Fruit fly (Drosophila melanogaster) whole organism, adult: ENCODE results near the gene CG3071.

Source experiments
- CG12768 ChIP-seq: fragments of 200-800 bp; sonication (Bioruptor generic); optimal IDR thresholded peaks from 2 replicates; lab custom pipeline; 2017; ENCODE audit warnings: missing biosample characterization, missing genetic modification characterization, mild to moderate bottlenecking, moderate library complexity, missing genetic modification reagents
- CG1620 ChIP-seq: fragments of 200-800 bp; sonication (Bioruptor generic); optimal IDR thresholded peaks from 2 replicates; lab custom pipeline; 2016; ENCODE audit warnings: missing biosample characterization, missing genetic modification characterization
- CG33017 ChIP-seq: fragments of 200-800 bp; sonication (Bioruptor generic); optimal IDR thresholded peaks from 2 replicates; lab custom pipeline; 2018; ENCODE audit warnings: missing biosample characterization, mild to moderate bottlenecking, missing genetic modification characterization, moderate library complexity
- CG7045 ChIP-seq: fragments of 200-800 bp; sonication (Bioruptor generic); optimal IDR thresholded peaks from 2 replicates; lab custom pipeline; 2017; ENCODE audit warnings: missing biosample characterization, mild to moderate bottlenecking, missing genetic modification characterization
- bab1 ChIP-seq: fragments of 200-800 bp; sonication (Bioruptor generic); optimal IDR thresholded peaks from 3 replicates; lab custom pipeline; 2019; ENCODE audit warnings: missing biosample characterization, mild to moderate bottlenecking, missing genetic modification characterization, moderate library complexity
- kay ChIP-seq: fragments of 200-800 bp; sonication (Bioruptor generic); peaks from one replicate; lab custom pipeline; 2016; ENCODE audit warnings: missing biosample characterization, missing genetic modification characterization, borderline replicate concordance

- peak; percentile 53 for TF ChIP-seq bab1 (GFP tag; lab: Kevin White, UChicago)
- no peak for TF ChIP-seq CG33017
- no peak for TF ChIP-seq CG7045
- no peak for TF ChIP-seq CG1620 (GFP tag; lab: Kevin White, UChicago)
- no peak for TF ChIP-seq kay
- no peak for TF ChIP-seq CG12768 (GFP tag; lab: Kevin White, UChicago)
These were observed 12.1 kb downstream of the CG3071 start, which contains the start of gene Grp170 for dm6 chrX:2274704-2275199.
